Fruit fly (Drosophila melanogaster) whole organism, embryonic: ENCODE results near the gene vers.

ENCODE experiments used
- Abd-B ChIP-seq: fragments of 200-800 bp; sonication (Bioruptor generic); optimal IDR thresholded peaks from 2 replicates; lab custom pipeline; 2018; ENCODE audit warnings: missing biosample characterization, mild to moderate bottlenecking, missing genetic modification characterization, moderate library complexity
- Awh ChIP-seq: fragments of 200-800 bp; sonication (Bioruptor generic); IDR thresholded peaks from 2 replicates; pipeline ENCODE4, ENCODE4 v1.3.6; 2022; ENCODE audit warnings: missing biosample characterization, missing genetic modification characterization
- CG11398 ChIP-seq: fragments of 200-800 bp; sonication (Bioruptor generic); optimal IDR thresholded peaks from 2 replicates; lab custom pipeline; 2016; ENCODE audit warnings: missing biosample characterization, missing genetic modification characterization
- CG11723 ChIP-seq: fragments of 200-800 bp; sonication (Bioruptor generic); optimal IDR thresholded peaks from 2 replicates; lab custom pipeline; 2017; ENCODE audit warnings: missing biosample characterization, mild to moderate bottlenecking, missing genetic modification characterization
- CG12236 ChIP-seq: fragments of 200-800 bp; sonication (Bioruptor generic); optimal IDR thresholded peaks from 2 replicates; lab custom pipeline; 2016; ENCODE audit warnings: missing biosample characterization, missing genetic modification characterization
- CG13424 ChIP-seq: fragments of 200-800 bp; sonication (Bioruptor generic); optimal IDR thresholded peaks from 2 replicates; lab custom pipeline; 2019; ENCODE audit warnings: missing biosample characterization, mild to moderate bottlenecking, missing genetic modification characterization, moderate library complexity
- CG14667 ChIP-seq: fragments of 200-800 bp; sonication (Bioruptor generic); IDR thresholded peaks from 2 replicates; pipeline ENCODE4 v1.3.6; 2022; ENCODE audit warnings: missing biosample characterization, missing genetic modification characterization
- CG17912 ChIP-seq: fragments of 200-800 bp; sonication (Bioruptor generic); optimal IDR thresholded peaks from 2 replicates; lab custom pipeline; 2018; ENCODE audit warnings: missing biosample characterization, mild to moderate bottlenecking, missing genetic modification characterization
- CG18476 ChIP-seq: fragments of 200-800 bp; sonication (Bioruptor generic); optimal IDR thresholded peaks from 2 replicates; lab custom pipeline; 2016; ENCODE audit warnings: missing biosample characterization, mild to moderate bottlenecking, missing genetic modification characterization
- CG18619 ChIP-seq: fragments of 200-800 bp; sonication (Bioruptor generic); optimal IDR thresholded peaks from 3 replicates; lab custom pipeline; 2017; ENCODE audit warnings: missing biosample characterization, mild to moderate bottlenecking, missing genetic modification characterization
- CG2678 ChIP-seq: fragments of 200-800 bp; sonication (Bioruptor generic); optimal IDR thresholded peaks from 3 replicates; lab custom pipeline; 2019; ENCODE audit warnings: missing biosample characterization, mild to moderate bottlenecking, missing genetic modification characterization, moderate library complexity
- CG30403 ChIP-seq: fragments of 200-800 bp; sonication (Bioruptor generic); optimal IDR thresholded peaks from 3 replicates; lab custom pipeline; 2016; ENCODE audit warnings: missing biosample characterization, missing genetic modification characterization
- CG30431 ChIP-seq: fragments of 200-800 bp; sonication (Bioruptor generic); optimal IDR thresholded peaks from 2 replicates; lab custom pipeline; 2017; ENCODE audit warnings: missing biosample characterization, missing genetic modification characterization
- CG32772 ChIP-seq: fragments of 200-800 bp; sonication (Bioruptor generic); IDR thresholded peaks from 2 replicates; pipeline ENCODE4 v1.3.6; 2022; ENCODE audit warnings: missing biosample characterization, missing genetic modification characterization
- CG4424 ChIP-seq: fragments of 200-800 bp; sonication (Bioruptor generic); optimal IDR thresholded peaks from 3 replicates; lab custom pipeline; 2016; ENCODE audit warnings: missing biosample characterization, missing genetic modification characterization
- CG4730 ChIP-seq: fragments of 200-800 bp; sonication (Bioruptor generic); IDR thresholded peaks from 2 replicates; pipeline ENCODE4 v1.3.6; 2022; ENCODE audit warnings: missing biosample characterization, missing genetic modification characterization
- CG7357 ChIP-seq: fragments of 200-800 bp; sonication (Bioruptor generic); IDR thresholded peaks from 3 replicates; pipeline ENCODE4 v1.3.6; 2022; ENCODE audit warnings: missing biosample characterization, missing genetic modification characterization
- CG8765 ChIP-seq: fragments of 200-800 bp; sonication (Bioruptor generic); IDR thresholded peaks from 2 replicates; pipeline ENCODE4 v1.3.6; 2022; ENCODE audit warnings: missing biosample characterization, missing genetic modification characterization
- CG9609 ChIP-seq: fragments of 200-800 bp; sonication (Bioruptor generic); optimal IDR thresholded peaks from 3 replicates; lab custom pipeline; 2016; ENCODE audit warnings: missing biosample characterization, missing genetic modification characterization
- D ChIP-seq, 2 experiments: fragments of 200-800 bp in 1 of 2; fragments of >200 bp in 1 of 2; sonication (Bioruptor generic) in 1 of 2; optimal IDR thresholded peaks; 2 replicates in 1 of 2; 3 replicates in 1 of 2; lab custom pipeline; 2017; ENCODE audit warnings: mild to moderate bottlenecking in 1 of 2, missing biosample characterization in 1 of 2, missing genetic modification characterization in 1 of 2, missing genetic modification reagents in 1 of 2
- Dll ChIP-seq: fragments of 200-800 bp; sonication (Bioruptor generic); IDR thresholded peaks from 4 replicates; pipeline ENCODE4 v1.3.6; 2022; ENCODE audit warnings: missing biosample characterization, missing genetic modification characterization; ENCODE audit not compliant: partially characterized antibody
- Ets65A ChIP-seq: fragments of 200-800 bp; sonication (Bioruptor generic); peaks from one replicate; lab custom pipeline; 2016; ENCODE audit warnings: missing biosample characterization, missing genetic modification characterization
- HLH4C ChIP-seq: fragments of 200-800 bp; sonication (Bioruptor generic); IDR thresholded peaks from 3 replicates; pipeline ENCODE4 v1.3.6; 2022; ENCODE audit warnings: missing biosample characterization, missing genetic modification characterization; ENCODE audit not compliant: partially characterized antibody
- Hmx ChIP-seq: fragments of 200-800 bp; sonication (Bioruptor generic); optimal IDR thresholded peaks from 2 replicates; lab custom pipeline; 2016; ENCODE audit warnings: missing biosample characterization, missing genetic modification characterization
- Hr51 ChIP-seq, 2 experiments: fragments of 200-800 bp; sonication (Bioruptor generic); optimal IDR thresholded peaks; 2 replicates in 1 of 2; 3 replicates in 1 of 2; lab custom pipeline; 2016 to 2018; ENCODE audit warnings: missing biosample characterization in 2 of 2, missing genetic modification characterization in 2 of 2, mild to moderate bottlenecking in 1 of 2, moderate library complexity in 1 of 2
- Lhr ChIP-seq: fragments of 200-800 bp; sonication (Bioruptor generic); optimal IDR thresholded peaks from 3 replicates; lab custom pipeline; 2017; ENCODE audit warnings: mild to moderate bottlenecking, missing biosample characterization, missing genetic modification reagents, missing genetic modification characterization
- Mad ChIP-seq: fragments of 200-800 bp; sonication (Bioruptor generic); optimal IDR thresholded peaks from 2 replicates; lab custom pipeline; 2016; ENCODE audit warnings: missing biosample characterization, missing genetic modification characterization
- Nf-YC ChIP-seq: fragments of 200-800 bp; optimal IDR thresholded peaks from 3 replicates; lab custom pipeline; 2019; ENCODE audit warnings: missing biosample characterization, mild to moderate bottlenecking, missing genetic modification characterization, moderate library complexity
- Ptx1 ChIP-seq: fragments of 200-800 bp; sonication (Bioruptor generic); IDR thresholded peaks from 2 replicates; pipeline ENCODE4 v1.3.6; 2022; ENCODE audit warnings: missing biosample characterization, missing genetic modification characterization
- Sry-δ ChIP-seq: fragments of 200-800 bp; sonication (Bioruptor generic); optimal IDR thresholded peaks from 2 replicates; lab custom pipeline; 2016; ENCODE audit warnings: missing biosample characterization, missing genetic modification characterization
- bcd ChIP-seq: fragments of 200-800 bp; sonication (Bioruptor generic); optimal IDR thresholded peaks from 2 replicates; lab custom pipeline; 2017; ENCODE audit warnings: missing biosample characterization, mild to moderate bottlenecking, missing genetic modification characterization
- ci ChIP-seq: fragments of 200-800 bp; sonication (Bioruptor generic); IDR thresholded peaks from 3 replicates; pipeline ENCODE4 v1.3.6; 2022; ENCODE audit warnings: missing biosample characterization, missing genetic modification characterization
- dmrt11E ChIP-seq: fragments of 200-800 bp; sonication (Bioruptor generic); optimal IDR thresholded peaks from 3 replicates; lab custom pipeline; 2018; ENCODE audit warnings: missing biosample characterization, mild to moderate bottlenecking, missing genetic modification characterization, moderate library complexity
- dmrt99B ChIP-seq: fragments of 200-800 bp; sonication (Bioruptor generic); optimal IDR thresholded peaks from 2 replicates; lab custom pipeline; 2018; ENCODE audit warnings: missing biosample characterization, mild to moderate bottlenecking, missing genetic modification characterization, moderate library complexity
- dpn ChIP-seq, 2 experiments: fragments of 200-800 bp; sonication (Bioruptor generic); optimal IDR thresholded peaks; 3 replicates each; lab custom pipeline; 2016; ENCODE audit warnings: missing biosample characterization in 2 of 2, missing genetic modification characterization in 2 of 2
- ems ChIP-seq: fragments of 200-800 bp; sonication (Bioruptor generic); optimal IDR thresholded peaks from 3 replicates; lab custom pipeline; 2016; ENCODE audit warnings: missing biosample characterization, missing genetic modification characterization
- en ChIP-seq: fragments of 200-800 bp; sonication (Bioruptor generic); optimal IDR thresholded peaks from 2 replicates; lab custom pipeline; 2016; ENCODE audit warnings: missing biosample characterization, missing genetic modification characterization
- esg ChIP-seq: fragments of 200-800 bp; sonication (Bioruptor generic); conservative IDR thresholded peaks from 2 replicates; pipeline ENCODE4 v1.3.6; 2022; ENCODE audit warnings: missing biosample characterization, missing genetic modification characterization
- eyg ChIP-seq: fragments of 200-800 bp; sonication (Bioruptor generic); optimal IDR thresholded peaks from 3 replicates; lab custom pipeline; 2016; ENCODE audit warnings: missing biosample characterization, missing genetic modification characterization
- hkb ChIP-seq, 2 experiments: fragments of 200-800 bp in 1 of 2; fragments of >200 bp in 1 of 2; sonication (Bioruptor generic) in 1 of 2; IDR thresholded peaks in 1 of 2; optimal IDR thresholded peaks in 1 of 2; 2 replicates each; pipeline versions ENCODE4 v1.3.6 to Lab custom; 2017 to 2022; ENCODE audit warnings: missing biosample characterization in 1 of 2, missing genetic modification characterization in 1 of 2
- lab ChIP-seq: fragments of 200-800 bp; sonication (Bioruptor generic); optimal IDR thresholded peaks from 3 replicates; lab custom pipeline; 2017; ENCODE audit warnings: missing biosample characterization, missing genetic modification characterization, mild to moderate bottlenecking, moderate library complexity, missing genetic modification reagents
- lola ChIP-seq, 3 experiments: fragments of >200 bp in 2 of 3; fragments of 200-800 bp in 1 of 3; sonication (Bioruptor generic) in 1 of 3; optimal IDR thresholded peaks; 2 replicates each; lab custom pipeline; 2017 to 2019; ENCODE audit warnings: missing biosample characterization in 3 of 3, missing genetic modification characterization in 3 of 3, mild to moderate bottlenecking in 1 of 3, moderate library complexity in 1 of 3
- mam ChIP-seq: fragments of 200-800 bp; sonication (Bioruptor generic); optimal IDR thresholded peaks from 3 replicates; lab custom pipeline; 2016; ENCODE audit warnings: missing biosample characterization, missing genetic modification characterization
- mld ChIP-seq: fragments of 200-800 bp; sonication (Bioruptor generic); IDR thresholded peaks from 3 replicates; pipeline ENCODE4 v1.3.6; 2022; ENCODE audit warnings: missing biosample characterization, missing genetic modification characterization; ENCODE audit not compliant: partially characterized antibody
- org-1 ChIP-seq: fragments of 200-800 bp; sonication (Bioruptor generic); optimal IDR thresholded peaks from 2 replicates; lab custom pipeline; 2017; ENCODE audit warnings: missing biosample characterization, missing genetic modification characterization
- otp ChIP-seq: fragments of 200-800 bp; sonication (Bioruptor generic); IDR thresholded peaks from 3 replicates; pipeline ENCODE4, ENCODE4 v1.3.6; 2022; ENCODE audit warnings: missing biosample characterization, missing genetic modification characterization
- phol ChIP-seq: fragments of 200-800 bp; sonication (Bioruptor generic); optimal IDR thresholded peaks from 3 replicates; lab custom pipeline; 2018; ENCODE audit warnings: missing biosample characterization, mild to moderate bottlenecking, missing genetic modification characterization, moderate library complexity
- unc-4 ChIP-seq: fragments of 200-800 bp; sonication (Bioruptor generic); IDR thresholded peaks from 2 replicates; pipeline ENCODE4 v1.3.6; 2022; ENCODE audit warnings: missing biosample characterization, missing genetic modification characterization; ENCODE audit not compliant: partially characterized antibody
- zfh1 ChIP-seq: fragments of 200-800 bp; sonication (Bioruptor generic); IDR thresholded peaks from 3 replicates; pipeline ENCODE4 v1.3.6; 2022; ENCODE audit warnings: missing biosample characterization, missing genetic modification characterization

The vers gene

dm6 chr3L:12077348-12077747 lies 38.6 kb upstream of the vers start (continued):
- no peak for TF ChIP-seq CG17912 (GFP tag; lab: Kevin White, UChicago)
- no peak for TF ChIP-seq D (optimal IDR thresholded peaks at IDR 0.05; lab: Kevin White, UChicago)
- TF ChIP-seq D (GFP tag; optimal IDR thresholded peaks at IDR 0.05; lab: Kevin White, UChicago) = peak; percentile 66
- peak; percentile 72 for TF ChIP-seq CG4424 (GFP tag; lab: Kevin White, UChicago)
- 0 out of 3 replicates have a peak, but pooled peaks have one; percentile 29 for TF ChIP-seq CG7357 (GFP tag; lab: Robert Waterston, UW)
- peak; percentile 74 for TF ChIP-seq CG8765 (GFP tag; lab: Robert Waterston, UW)
- peak; percentile 64 for TF ChIP-seq CG30403 (GFP tag; lab: Kevin White, UChicago)
- peak; percentile 35; the same call in 1 of the 2 replicates for TF ChIP-seq Awh (GFP tag; lab: Robert Waterston, UW)
- peak; percentile 15 for TF ChIP-seq CG9609 (GFP tag; lab: Kevin White, UChicago)
- no peak for TF ChIP-seq Sry-δ (GFP tag; lab: Kevin White, UChicago)
- no peak for TF ChIP-seq CG30431
- no peak for TF ChIP-seq Nf-YC
- TF ChIP-seq Abd-B = peak; percentile 25
- TF ChIP-seq esg = peak; percentile 60; the same call in 1 of the 2 replicates
- TF ChIP-seq CG14667 = 0 out of 2 replicates have a peak, but pooled peaks have one; percentile 12
- TF ChIP-seq bcd (GFP tag; lab: Kevin White, UChicago) = peak; percentile 56
- peak; percentile 46 for TF ChIP-seq Lhr (GFP tag; lab: Kevin White, UChicago)
- peak; percentile 62 for TF ChIP-seq CG32772 (GFP tag; lab: Robert Waterston, UW)
- peak; percentile 9 for TF ChIP-seq CG12236
- peak; percentile 81 for TF ChIP-seq zfh1 (GFP tag; lab: Robert Waterston, UW)
- peak; percentile 88 for TF ChIP-seq ci
- TF ChIP-seq eyg (GFP tag; lab: Kevin White, UChicago) = no peak
- peak; percentile 60 for TF ChIP-seq CG2678 (tag; lab: Kevin White, UChicago)
- peak; percentile 69 for TF ChIP-seq Ptx1 (GFP tag; lab: Robert Waterston, UW)
- TF ChIP-seq CG18476 (GFP tag; lab: Kevin White, UChicago) = peak; percentile 32
- TF ChIP-seq lab = peak; percentile 30
- no peak for TF ChIP-seq mld (GFP tag; lab: Robert Waterston, UW)
- peak in 1 of 3 experiments; percentile 79 for TF ChIP-seq lola (GFP tag; optimal IDR thresholded peaks at IDR 0.05; lab: Kevin White, UChicago)
- TF ChIP-seq otp (GFP tag; lab: Robert Waterston, UW) = 0 out of 3 replicates have a peak, but pooled peaks have one; percentile 62
- no peak for TF ChIP-seq hkb (optimal IDR thresholded peaks at IDR 0.05; lab: Kevin White, UChicago)
- TF ChIP-seq hkb (GFP tag; IDR thresholded peaks at IDR 0.05; lab: Robert Waterston, UW) = peak; percentile 71
- TF ChIP-seq phol (tag; lab: Kevin White, UChicago) = peak; percentile 79
- no peak for TF ChIP-seq HLH4C (GFP tag; lab: Robert Waterston, UW)
- peak; percentile 88 for TF ChIP-seq dmrt11E (tag; lab: Kevin White, UChicago)
- TF ChIP-seq CG4730 (GFP tag; lab: Robert Waterston, UW) = 0 out of 2 replicates have a peak, but pooled peaks have one; percentile 20
- no peak for TF ChIP-seq Dll (GFP tag; lab: Robert Waterston, UW)
- TF ChIP-seq unc-4 (GFP tag; lab: Robert Waterston, UW) = no peak
- TF ChIP-seq org-1 (GFP tag; lab: Kevin White, UChicago) = peak; percentile 6
- no peak for TF ChIP-seq en (GFP tag; lab: Kevin White, UChicago)
- peak; percentile 15 for TF ChIP-seq mam (GFP tag; lab: Kevin White, UChicago)
- peak; percentile 61 for TF ChIP-seq dmrt99B (tag; lab: Kevin White, UChicago)
- peak; percentile 47 for TF ChIP-seq CG13424 (tag; lab: Kevin White, UChicago)
- TF ChIP-seq Ets65A (GFP tag; lab: Kevin White, UChicago) = peak; percentile 79
- TF ChIP-seq Hmx (GFP tag; lab: Kevin White, UChicago) = no peak
- TF ChIP-seq CG11723 (GFP tag; lab: Kevin White, UChicago) = peak; percentile 33
- TF ChIP-seq ems (GFP tag; lab: Kevin White, UChicago) = peak; percentile 51
- TF ChIP-seq CG11398 (GFP tag; lab: Kevin White, UChicago) = no peak
- TF ChIP-seq Hr51 (GFP tag; optimal IDR thresholded peaks at IDR 0.05; lab: Kevin White, UChicago) = peak; percentile 14 to 70
- TF ChIP-seq Mad = peak; percentile 51
- peak; percentile 13 for TF ChIP-seq CG18619 (GFP tag; lab: Kevin White, UChicago)
- TF ChIP-seq dpn (GFP tag; optimal IDR thresholded peaks at IDR 0.05; lab: Kevin White, UChicago) = peak; percentile 39 to 40
